Fruit fly (Drosophila melanogaster) whole organism, prepupa: Measurements from ENCODE around the gene milt.

Experiments
- CG11762 ChIP-seq: fragments of 200-800 bp; sonication (Bioruptor generic); optimal IDR thresholded peaks from 3 replicates; lab custom pipeline; 2016; ENCODE audit warnings: missing biosample characterization, missing genetic modification characterization; ENCODE audit not compliant: insufficient read depth
- CG3919 ChIP-seq: fragments of 200-800 bp; sonication (Bioruptor generic); optimal IDR thresholded peaks from 3 replicates; lab custom pipeline; 2016; ENCODE audit warnings: missing biosample characterization, missing genetic modification characterization
- OdsH ChIP-seq: fragments of 200-800 bp; sonication (Bioruptor generic); optimal IDR thresholded peaks from 3 replicates; lab custom pipeline; 2016; ENCODE audit warnings: missing biosample characterization, missing genetic modification characterization
- Sox14 ChIP-seq: fragments of 200-800 bp; sonication (Bioruptor generic); optimal IDR thresholded peaks from 3 replicates; lab custom pipeline; 2016; ENCODE audit warnings: missing biosample characterization, missing genetic modification characterization
- acj6 ChIP-seq: fragments of 200-800 bp; sonication (Bioruptor generic); optimal IDR thresholded peaks from 3 replicates; lab custom pipeline; 2016; ENCODE audit warnings: missing biosample characterization, missing genetic modification characterization
- ss ChIP-seq, 2 experiments: fragments of 200-800 bp; sonication (Bioruptor generic); optimal IDR thresholded peaks; 2 replicates in 1 of 2; 3 replicates in 1 of 2; lab custom pipeline; 2017 to 2018; ENCODE audit warnings: mild to moderate bottlenecking in 2 of 2, missing biosample characterization in 2 of 2, missing genetic modification characterization in 2 of 2, moderate library complexity in 1 of 2

DNA sequence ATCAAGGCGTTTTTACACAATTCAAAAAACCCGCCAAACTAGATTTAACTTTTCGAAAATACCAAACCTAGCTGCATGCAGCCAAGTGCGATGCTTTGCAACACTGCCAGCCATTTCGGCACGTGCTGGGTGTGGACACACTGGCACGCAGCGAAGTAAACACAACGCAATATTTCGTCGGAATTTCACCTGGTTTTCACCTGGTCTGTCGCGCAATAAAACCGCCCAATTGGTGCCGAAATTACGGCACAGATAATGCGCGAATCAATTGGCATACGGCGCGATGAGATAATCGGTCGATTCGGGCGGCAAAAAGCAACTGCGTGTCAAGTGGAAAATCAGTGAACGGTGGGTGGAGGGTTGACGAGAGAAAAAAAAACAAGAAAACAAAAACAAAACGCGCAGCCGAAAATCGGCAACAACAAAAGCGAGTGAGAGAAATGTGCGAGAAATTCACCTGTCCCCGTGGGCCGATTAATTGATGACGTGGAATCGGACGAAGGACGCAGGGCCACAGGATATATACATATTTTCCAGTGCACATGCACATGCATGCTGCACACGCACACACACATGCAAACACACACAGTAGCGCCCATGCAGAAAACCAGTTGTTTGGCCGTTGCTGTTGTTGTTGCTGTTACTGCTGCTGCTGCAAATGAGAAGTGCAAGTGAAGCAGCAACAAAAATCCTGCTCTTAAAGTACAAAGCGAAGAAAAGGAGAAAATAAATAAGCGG is 18.7 kb downstream of the milt start, which contains the start of gene Mnn1:
- TF ChIP-seq Sox14 = peak; percentile 46
- TF ChIP-seq CG11762 = no peak
- no peak for TF ChIP-seq acj6 (GFP tag; lab: Kevin White, UChicago)
- TF ChIP-seq OdsH = no peak
- TF ChIP-seq ss (GFP tag; optimal IDR thresholded peaks at IDR 0.05; lab: Kevin White, UChicago) = no peak
- TF ChIP-seq CG3919 (GFP tag; lab: Kevin White, UChicago) = no peak
